Fruit fly (Drosophila melanogaster): ENCODE measurements around the gene RabX5.

Gene RabX5

DNA sequence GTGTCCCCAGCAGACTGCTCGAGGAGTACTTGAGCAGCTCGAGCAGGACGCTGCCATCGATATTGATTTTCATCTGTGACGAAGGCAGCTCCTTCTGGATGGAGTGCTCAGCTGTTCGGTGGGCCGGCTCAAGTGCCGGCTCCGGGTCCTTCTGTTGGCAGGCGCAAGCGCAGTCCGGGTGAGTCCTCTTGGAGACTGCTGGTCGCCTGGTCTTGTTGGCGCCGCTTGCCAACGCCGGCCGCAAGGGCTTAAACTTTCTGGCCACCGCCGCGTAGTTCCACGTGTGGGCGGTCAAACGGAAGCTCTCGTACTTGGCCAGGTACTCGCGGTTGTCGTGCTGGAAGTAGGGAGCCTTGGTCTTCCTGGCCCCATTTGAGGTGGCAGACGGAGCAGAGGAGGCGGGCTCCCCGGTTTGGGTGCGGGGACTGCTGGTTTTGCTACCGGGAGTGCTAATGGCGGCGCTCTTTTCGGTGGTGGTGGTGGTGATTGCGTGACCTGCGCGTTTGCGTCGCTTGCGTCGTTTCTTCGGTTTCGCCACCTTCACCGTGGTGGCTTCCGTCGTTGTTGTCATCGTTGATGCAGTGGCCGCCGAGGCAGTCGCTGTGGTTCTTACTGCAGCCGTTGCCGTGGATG lies 8.1 kb downstream of the RabX5 start:
- TF ChIP-seq CG33017 (tag; optimal IDR thresholded peaks at IDR 0.05) (no peak), Hr96 (GFP tag; optimal IDR thresholded peaks at IDR 0.05) (no peak), Mnt (GFP tag; optimal IDR thresholded peaks at IDR 0.05) (peak; percentile 54), CG11617 (GFP tag; optimal IDR thresholded peaks at IDR 0.05) (no peak), CG12768 (GFP tag; optimal IDR thresholded peaks at IDR 0.05) (no peak), toe (GFP tag; optimal IDR thresholded peaks at IDR 0.05) (no peak), cic (GFP tag; optimal IDR thresholded peaks at IDR 0.05) (peak; percentile 12), CG7045 (GFP tag; optimal IDR thresholded peaks at IDR 0.05) (no peak)

DNA sequence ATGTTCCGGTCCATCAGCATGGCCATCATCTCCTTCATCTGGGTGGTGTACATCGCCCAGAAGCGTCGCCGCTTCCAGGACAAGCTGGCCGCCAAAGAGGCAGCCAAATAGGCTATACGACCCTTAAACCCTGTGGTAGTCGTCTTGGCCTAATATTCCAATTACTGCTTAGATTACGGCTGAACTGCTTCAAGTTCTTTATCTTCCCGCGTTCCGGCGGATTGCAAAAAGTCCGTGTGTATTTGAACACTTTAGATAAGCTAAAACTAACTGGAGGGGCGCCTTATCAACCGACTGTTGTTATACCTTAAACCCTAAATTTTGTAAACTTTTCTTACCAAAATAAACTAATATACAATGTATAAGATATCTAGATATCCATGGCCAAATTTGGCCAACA lies 16.2 kb downstream of the RabX5 start:
- no peak for TF ChIP-seq CG12768 (GFP tag; optimal IDR thresholded peaks at IDR 0.05)
- no peak for TF ChIP-seq cnc (optimal IDR thresholded peaks at IDR 0.05)
- peak; percentile 30 for TF ChIP-seq cic (GFP tag; optimal IDR thresholded peaks at IDR 0.05)
- no peak for TF ChIP-seq bab1 (GFP tag; optimal IDR thresholded peaks at IDR 0.05)
- TF ChIP-seq Hr96 (GFP tag; optimal IDR thresholded peaks at IDR 0.05) = no peak

DNA sequence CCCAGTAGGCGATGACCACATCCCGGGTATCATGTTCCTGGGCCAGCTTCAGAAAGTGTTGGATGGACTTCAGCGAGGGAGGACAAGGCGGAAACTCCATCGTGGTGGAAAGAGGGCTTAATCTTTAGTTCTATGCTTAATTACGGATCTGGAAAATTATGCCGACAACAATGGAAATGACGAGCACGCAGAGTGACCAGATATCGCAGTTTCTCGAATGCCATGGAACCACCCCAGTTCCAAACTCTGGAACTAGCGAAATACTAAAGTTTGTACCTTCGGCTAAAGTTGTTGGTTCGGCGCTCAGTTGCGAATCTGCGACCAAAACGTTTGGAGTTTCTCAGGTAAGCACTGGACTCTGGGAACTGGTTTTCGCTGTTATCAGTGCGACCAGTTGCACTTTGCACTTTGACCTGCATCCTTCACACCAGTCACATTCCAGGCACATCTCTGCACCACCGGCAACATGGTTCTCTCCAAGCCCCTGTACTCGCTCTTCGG lies 17.2 kb downstream of the RabX5 start, which contains the start of the genes CG7970 and Vta1:
Gene CG7970, plus strand, starts transcription at position 51 of the 501 bp plus-strand sequence.
Gene Vta1, minus strand, starts transcription at position 201 of the 501 bp plus-strand sequence.
- TF ChIP-seq bab1 (GFP tag; optimal IDR thresholded peaks at IDR 0.05) (peak; percentile 31), CG11617 (GFP tag; optimal IDR thresholded peaks at IDR 0.05) (peak; percentile 16), Mnt (GFP tag; optimal IDR thresholded peaks at IDR 0.05) (no peak), Clk (GFP tag; optimal IDR thresholded peaks at IDR 0.05) (no peak), CG1620 (GFP tag; optimal IDR thresholded peaks at IDR 0.05) (no peak), tj (GFP tag; optimal IDR thresholded peaks at IDR 0.05) (peak; percentile 9), CG33017 (tag; optimal IDR thresholded peaks at IDR 0.05) (peak; percentile 52), ovo (GFP tag; optimal IDR thresholded peaks at IDR 0.05) (no peak), Crg-1 (GFP tag; optimal IDR thresholded peaks at IDR 0.05) (peak; percentile 21), cnc (optimal IDR thresholded peaks at IDR 0.05) (no peak), cic (GFP tag; optimal IDR thresholded peaks at IDR 0.05) (no peak), CG7045 (GFP tag; optimal IDR thresholded peaks at IDR 0.05) (no peak), Hr96 (GFP tag; optimal IDR thresholded peaks at IDR 0.05) (no peak), CG5204 (GFP tag; optimal IDR thresholded peaks at IDR 0.05) (no peak), CG14711 (tag; optimal IDR thresholded peaks at IDR 0.05) (peak; percentile 17), pad (GFP tag; optimal IDR thresholded peaks at IDR 0.05) (no peak), kay (GFP tag; ENCODE audit: borderline replicate concordance) (no peak), CG12768 (GFP tag; optimal IDR thresholded peaks at IDR 0.05) (peak; percentile 93), toe (GFP tag; optimal IDR thresholded peaks at IDR 0.05) (no peak), CG7101 (tag; optimal IDR thresholded peaks at IDR 0.05) (no peak)

dm6 chr3L:1649363-1649762 lies 20.5 kb downstream of the RabX5 start:
- TF ChIP-seq cnc (optimal IDR thresholded peaks at IDR 0.05) (no peak), CG14711 (tag; optimal IDR thresholded peaks at IDR 0.05) (no peak), Crg-1 (GFP tag; optimal IDR thresholded peaks at IDR 0.05) (no peak), pad (GFP tag; optimal IDR thresholded peaks at IDR 0.05) (no peak), Clk (GFP tag; optimal IDR thresholded peaks at IDR 0.05) (no peak), ovo (GFP tag; optimal IDR thresholded peaks at IDR 0.05) (no peak)

DNA sequence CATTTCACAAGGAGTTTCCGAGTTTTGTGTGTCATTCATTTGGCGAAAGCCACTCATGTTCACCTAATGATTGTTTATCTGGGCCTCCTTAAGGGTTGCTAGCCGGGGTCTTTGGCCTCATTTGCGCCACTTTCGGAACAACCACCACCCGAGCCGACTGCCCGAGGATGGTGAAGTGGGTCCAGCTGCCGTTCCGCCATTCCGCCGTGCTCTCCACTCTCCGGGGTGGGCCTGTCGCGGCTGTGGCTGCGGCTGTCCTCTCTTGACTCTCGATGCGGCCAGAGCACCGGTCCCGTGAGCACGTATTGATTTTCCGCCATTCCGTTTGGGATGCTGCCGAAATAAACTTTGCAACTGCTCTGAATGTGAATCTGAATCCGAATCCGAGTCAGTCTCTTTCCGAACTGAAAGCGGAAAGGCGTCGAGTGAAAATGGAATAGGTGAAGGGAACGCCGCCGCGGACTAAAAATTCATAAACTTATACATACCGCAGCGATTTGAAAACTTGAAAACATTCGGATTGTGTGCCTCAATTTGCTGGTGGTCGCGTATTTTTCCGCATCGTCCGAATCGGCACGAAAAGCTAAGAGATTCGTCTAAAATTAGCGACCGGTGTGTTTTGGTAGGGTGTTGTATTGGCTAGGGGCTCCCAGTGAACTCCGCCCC lies 21.1 kb downstream of the RabX5 start, which contains the start of gene CG13920:
Gene CG13920, plus strand, starts transcription at position 255 of the 666 bp plus-strand sequence.
- TF ChIP-seq CG33017 (tag; optimal IDR thresholded peaks at IDR 0.05) = no peak
- no peak for TF ChIP-seq Crg-1 (GFP tag; optimal IDR thresholded peaks at IDR 0.05)
- TF ChIP-seq Hr96 (GFP tag; optimal IDR thresholded peaks at IDR 0.05) = no peak
- no peak for TF ChIP-seq cnc (optimal IDR thresholded peaks at IDR 0.05)
- no peak for TF ChIP-seq CG14711 (tag; optimal IDR thresholded peaks at IDR 0.05)
- TF ChIP-seq kay (GFP tag; ENCODE audit: borderline replicate concordance) = no peak
- TF ChIP-seq CG12768 (GFP tag; optimal IDR thresholded peaks at IDR 0.05) = no peak

DNA sequence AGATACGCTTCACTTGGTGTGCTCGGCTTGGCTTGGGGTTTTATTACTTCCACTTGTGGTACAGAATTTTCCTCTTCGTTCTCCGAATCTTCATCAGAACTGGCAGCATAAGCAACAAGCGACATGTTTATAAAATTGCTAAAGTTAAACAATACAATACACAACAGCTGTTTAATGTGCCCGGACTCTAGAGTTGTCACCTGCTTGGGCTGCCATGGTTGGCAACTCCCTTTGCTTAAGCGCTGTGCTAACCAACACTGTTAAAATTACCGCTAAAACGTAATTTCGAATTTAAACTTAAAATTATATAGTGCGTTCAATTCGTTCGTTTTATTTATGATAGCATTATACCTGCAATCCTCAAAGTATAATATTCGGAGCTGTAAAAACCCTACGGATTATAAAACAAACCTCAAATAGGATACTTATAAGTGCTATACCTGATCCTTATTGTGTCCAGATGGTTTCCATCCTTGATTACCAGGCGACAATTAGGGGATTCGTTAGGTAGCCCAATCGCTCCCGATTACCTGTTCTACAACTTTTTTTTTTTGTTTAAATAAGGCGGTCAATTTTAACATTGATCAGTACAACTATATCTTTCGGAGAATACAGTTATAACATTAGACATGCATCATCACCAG lies 22.5 kb downstream of the RabX5 start, which contains the start of the genes CG17249 and Bro:
Gene CG17249, minus strand, starts transcription at position 189 of the 644 bp plus-strand sequence.
Gene Bro, plus strand, starts transcription at position 594 of the 644 bp plus-strand sequence.
- TF ChIP-seq pad (GFP tag; optimal IDR thresholded peaks at IDR 0.05) = peak; percentile 38
- TF ChIP-seq CG5204 (GFP tag; optimal IDR thresholded peaks at IDR 0.05) = no peak
- TF ChIP-seq CG7045 (GFP tag; optimal IDR thresholded peaks at IDR 0.05) = no peak
- TF ChIP-seq cic (GFP tag; optimal IDR thresholded peaks at IDR 0.05) = peak; percentile 19
- peak; percentile 76 for TF ChIP-seq CG1620 (GFP tag; optimal IDR thresholded peaks at IDR 0.05)
- TF ChIP-seq toe (GFP tag; optimal IDR thresholded peaks at IDR 0.05) = peak; percentile 26
- TF ChIP-seq Hr96 (GFP tag; optimal IDR thresholded peaks at IDR 0.05) = no peak
- TF ChIP-seq bab1 (GFP tag; optimal IDR thresholded peaks at IDR 0.05) = peak; percentile 32
- no peak for TF ChIP-seq tj (GFP tag; optimal IDR thresholded peaks at IDR 0.05)
- TF ChIP-seq CG7101 (tag; optimal IDR thresholded peaks at IDR 0.05) = peak; percentile 57
- peak; percentile 34 for TF ChIP-seq ovo (GFP tag; optimal IDR thresholded peaks at IDR 0.05)
- no peak for TF ChIP-seq kay (GFP tag; ENCODE audit: borderline replicate concordance)
- peak; percentile 99 for TF ChIP-seq CG14711 (tag; optimal IDR thresholded peaks at IDR 0.05)
- TF ChIP-seq CG12768 (GFP tag; optimal IDR thresholded peaks at IDR 0.05) = no peak
- TF ChIP-seq Crg-1 (GFP tag; optimal IDR thresholded peaks at IDR 0.05) = peak; percentile 69
- no peak for TF ChIP-seq cnc (optimal IDR thresholded peaks at IDR 0.05)
- TF ChIP-seq Mnt (GFP tag; optimal IDR thresholded peaks at IDR 0.05) = peak; percentile 28
- peak; percentile 3 for TF ChIP-seq Clk (GFP tag; optimal IDR thresholded peaks at IDR 0.05)
- TF ChIP-seq CG33017 (tag; optimal IDR thresholded peaks at IDR 0.05) = no peak

All from whole organism, adult.